Worm (Caenorhabditis elegans) whole organism, mixed stage, embryonic: ENCODE results near the gene akt-2.

Experiments used
- blmp-1 ChIP-seq: fragments of 150-350 bp; optimal IDR thresholded peaks from 2 replicates; lab custom pipeline; 2014; ENCODE audit warnings: missing biosample characterization, missing genetic modification characterization
- ceh-43 ChIP-seq: fragments of 200-800 bp; sonication (Bioruptor generic); optimal IDR thresholded peaks from 2 replicates; lab custom pipeline; 2018; ENCODE audit warnings: mild to moderate bottlenecking, missing genetic modification characterization, moderate library complexity, missing compliant biosample characterization
- ces-1 ChIP-seq: fragments of 150-350 bp; optimal IDR thresholded peaks from 2 replicates; lab custom pipeline; 2014; ENCODE audit warnings: missing biosample characterization, missing genetic modification reagents, missing genetic modification characterization
- drap-1 ChIP-seq: fragments of 200-800 bp; sonication (Bioruptor generic); optimal IDR thresholded peaks from 3 replicates; lab custom pipeline; 2018; ENCODE audit warnings: mild to moderate bottlenecking, missing genetic modification characterization, missing compliant biosample characterization
- elt-1 ChIP-seq: sonication (generic microtip); optimal IDR thresholded peaks from 2 replicates; lab custom pipeline; 2017; ENCODE audit warnings: missing genetic modification characterization, mild to moderate bottlenecking, missing compliant biosample characterization, antibody characterized with exemption, moderate library complexity, borderline replicate concordance; ENCODE audit not compliant: insufficient read depth
- elt-3 ChIP-seq: fragments of 150-350 bp; optimal IDR thresholded peaks from 2 replicates; lab custom pipeline; 2014; ENCODE audit warnings: missing biosample characterization, missing genetic modification characterization
- ham-2 ChIP-seq: fragments of 200-800 bp; sonication (Bioruptor generic); optimal IDR thresholded peaks from 2 replicates; lab custom pipeline; 2018; ENCODE audit warnings: mild to moderate bottlenecking, missing genetic modification characterization, missing compliant biosample characterization
- lin-13 ChIP-seq: fragments of 150-350 bp; optimal IDR thresholded peaks from 2 replicates; lab custom pipeline; 2014; ENCODE audit warnings: missing biosample characterization, missing genetic modification characterization
- mep-1 ChIP-seq: fragments of 150-350 bp; optimal IDR thresholded peaks from 2 replicates; lab custom pipeline; 2017; ENCODE audit warnings: missing biosample characterization, missing genetic modification reagents, missing genetic modification characterization, inconsistent platforms
- nhr-76 ChIP-seq: sonication (generic microtip); optimal IDR thresholded peaks from 2 replicates; lab custom pipeline; 2017; ENCODE audit warnings: missing biosample characterization, missing genetic modification characterization
- pha-4 ChIP-seq: fragments of 150-350 bp; optimal IDR thresholded peaks from 2 replicates; lab custom pipeline; 2018; ENCODE audit warnings: missing biosample characterization, missing genetic modification reagents, missing genetic modification characterization
- snpc-4 ChIP-seq: fragments of 150-350 bp; optimal IDR thresholded peaks from 2 replicates; lab custom pipeline; 2014; ENCODE audit warnings: missing biosample characterization, missing genetic modification characterization
- unc-62 ChIP-seq: fragments of 150-350 bp; optimal IDR thresholded peaks from 2 replicates; lab custom pipeline; 2014; ENCODE audit warnings: missing biosample characterization, missing genetic modification reagents, missing genetic modification characterization
- ztf-11 ChIP-seq: fragments of 150-350 bp; optimal IDR thresholded peaks from 2 replicates; lab custom pipeline; 2014; ENCODE audit warnings: missing biosample characterization, missing genetic modification characterization

DNA sequence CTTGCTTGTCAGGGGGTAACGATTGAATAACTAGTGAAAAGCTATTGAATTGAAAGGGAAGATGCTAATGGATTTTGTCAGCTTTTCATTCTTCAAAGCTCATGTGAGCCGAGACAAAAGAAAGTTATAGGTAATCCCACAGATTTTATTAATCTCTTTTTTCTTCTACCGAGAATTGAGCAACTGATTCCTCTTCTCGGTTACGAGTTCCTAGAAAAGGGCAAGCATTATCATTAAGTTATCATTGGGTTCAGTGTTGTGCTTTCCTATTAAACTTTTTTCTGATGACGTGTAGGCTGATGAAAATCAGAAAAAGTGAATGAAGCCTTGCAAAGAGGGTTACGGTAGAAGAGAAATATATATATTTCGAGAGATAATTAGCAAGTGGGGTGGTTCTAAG lies 38.1 kb downstream of the akt-2 start:
- no peak for TF ChIP-seq blmp-1 (tag; lab: Kevin White, UChicago)
- TF ChIP-seq pha-4 (tag; lab: Kevin White, UChicago): no peak
- no peak for TF ChIP-seq drap-1
- no peak for TF ChIP-seq mep-1 (tag; lab: Kevin White, UChicago)
- TF ChIP-seq ztf-11: no peak
- no peak for TF ChIP-seq ham-2 (GFP tag; lab: Kevin White, UChicago)
- TF ChIP-seq unc-62: no peak
- TF ChIP-seq snpc-4 (tag; lab: Kevin White, UChicago): no peak
- no peak for TF ChIP-seq elt-3
- no peak for TF ChIP-seq elt-1 (tag; lab: Kevin White, UChicago)
- no peak for TF ChIP-seq ces-1
- TF ChIP-seq ceh-43 (GFP tag; lab: Kevin White, UChicago): no peak
- no peak for TF ChIP-seq lin-13 (tag; lab: Kevin White, UChicago)
- TF ChIP-seq nhr-76 (tag; lab: Kevin White, UChicago): no peak
